Worm (Caenorhabditis elegans) whole organism, L2 larva: ENCODE measurements around the gene txdc-9.

Source experiments
- C34F6.9 ChIP-seq: fragments of 150-350 bp; optimal IDR thresholded peaks from 2 replicates; lab custom pipeline; 2014; ENCODE audit warnings: missing biosample characterization, missing genetic modification characterization
- F13H6.1 ChIP-seq: sonication (generic microtip); optimal IDR thresholded peaks from 2 replicates; lab custom pipeline; 2016; ENCODE audit warnings: missing genetic modification characterization, missing compliant biosample characterization
- R02D3.7 ChIP-seq: fragments of 150-350 bp; optimal IDR thresholded peaks from 2 replicates; lab custom pipeline; 2014; ENCODE audit warnings: missing biosample characterization, missing genetic modification characterization
- ZK546.5 ChIP-seq: sonication (generic microtip); optimal IDR thresholded peaks from 2 replicates; lab custom pipeline; 2017; ENCODE audit warnings: missing biosample characterization, missing genetic modification characterization
- alr-1 ChIP-seq: fragments of 150-350 bp; optimal IDR thresholded peaks from 2 replicates; lab custom pipeline; 2014; ENCODE audit warnings: missing biosample characterization, missing genetic modification characterization
- ama-1 ChIP-seq: fragments of 150-350 bp; optimal IDR thresholded peaks from 2 replicates; lab custom pipeline; 2018; ENCODE audit warnings: inconsistent platforms
- blmp-1 ChIP-seq: sonication (generic microtip); optimal IDR thresholded peaks from 2 replicates; lab custom pipeline; 2017; ENCODE audit warnings: missing genetic modification characterization, mild to moderate bottlenecking, missing compliant biosample characterization, antibody characterized with exemption, moderate library complexity; ENCODE audit not compliant: insufficient read depth
- ceh-16 ChIP-seq: fragments of 150-350 bp; optimal IDR thresholded peaks from 2 replicates; lab custom pipeline; 2014; ENCODE audit warnings: missing biosample characterization, missing genetic modification characterization
- ceh-82 ChIP-seq: fragments of 150-350 bp; optimal IDR thresholded peaks from 2 replicates; lab custom pipeline; 2014; ENCODE audit warnings: missing biosample characterization, missing genetic modification characterization
- crh-2 ChIP-seq: sonication (generic microtip); optimal IDR thresholded peaks from 2 replicates; lab custom pipeline; 2017; ENCODE audit warnings: missing biosample characterization, missing genetic modification characterization
- dmd-4 ChIP-seq: sonication (generic microtip); optimal IDR thresholded peaks from 2 replicates; lab custom pipeline; 2017; ENCODE audit warnings: missing biosample characterization, missing genetic modification characterization
- egl-27 ChIP-seq: sonication (generic microtip); optimal IDR thresholded peaks from 3 replicates; lab custom pipeline; 2017; ENCODE audit warnings: missing biosample characterization, missing genetic modification reagents, missing genetic modification characterization
- elt-3 ChIP-seq: sonication (generic microtip); optimal IDR thresholded peaks from 2 replicates; lab custom pipeline; 2017; ENCODE audit warnings: missing biosample characterization, missing genetic modification characterization
- fos-1 ChIP-seq: fragments of 150-350 bp; optimal IDR thresholded peaks from 2 replicates; lab custom pipeline; 2014; ENCODE audit warnings: missing biosample characterization, missing genetic modification characterization
- gmeb-1 ChIP-seq: fragments of 150-350 bp; optimal IDR thresholded peaks from 2 replicates; lab custom pipeline; 2014; ENCODE audit warnings: missing biosample characterization, missing genetic modification characterization
- lin-11 ChIP-seq: fragments of 150-350 bp; sonication (generic microtip); optimal IDR thresholded peaks from 2 replicates; lab custom pipeline; 2014; ENCODE audit warnings: missing biosample characterization, missing genetic modification characterization, inconsistent platforms, mixed read lengths
- lin-13 ChIP-seq: fragments of 150-350 bp; optimal IDR thresholded peaks from 2 replicates; lab custom pipeline; 2014; ENCODE audit warnings: missing biosample characterization, missing genetic modification reagents, missing genetic modification characterization
- lsy-2 ChIP-seq, 2 experiments: fragments of 150-350 bp in 1 of 2; sonication (generic microtip) in 1 of 2; optimal IDR thresholded peaks; 2 replicates each; lab custom pipeline; 2014 to 2017; ENCODE audit warnings: missing biosample characterization in 2 of 2, missing genetic modification characterization in 2 of 2
- mbf-1 ChIP-seq: sonication (generic microtip); optimal IDR thresholded peaks from 2 replicates; lab custom pipeline; 2017; ENCODE audit warnings: missing biosample characterization, missing genetic modification characterization
- mdl-1 ChIP-seq, 2 experiments: fragments of 150-350 bp in 1 of 2; sonication (generic microtip) in 1 of 2; optimal IDR thresholded peaks; 2 replicates each; lab custom pipeline; 2017; ENCODE audit warnings: missing biosample characterization in 2 of 2, missing genetic modification characterization in 2 of 2
- nhr-10 ChIP-seq: sonication (generic microtip); optimal IDR thresholded peaks from 2 replicates; lab custom pipeline; 2017; ENCODE audit warnings: missing biosample characterization, missing genetic modification characterization
- nhr-12 ChIP-seq: fragments of 150-350 bp; optimal IDR thresholded peaks from 2 replicates; lab custom pipeline; 2014; ENCODE audit warnings: missing biosample characterization, missing genetic modification characterization
- nhr-129 ChIP-seq: fragments of 150-350 bp; optimal IDR thresholded peaks from 2 replicates; lab custom pipeline; 2014; ENCODE audit warnings: missing biosample characterization, missing genetic modification characterization
- nhr-21 ChIP-seq: fragments of 150-350 bp; optimal IDR thresholded peaks from 2 replicates; lab custom pipeline; 2014; ENCODE audit warnings: missing biosample characterization, missing genetic modification characterization
- nhr-23 ChIP-seq: fragments of 150-350 bp; optimal IDR thresholded peaks from 2 replicates; lab custom pipeline; 2014; ENCODE audit warnings: missing biosample characterization, missing genetic modification reagents, missing genetic modification characterization
- nhr-6 ChIP-seq: fragments of 150-350 bp; optimal IDR thresholded peaks from 2 replicates; lab custom pipeline; 2014; ENCODE audit warnings: missing biosample characterization, missing genetic modification characterization
- nhr-77 ChIP-seq: fragments of 150-350 bp; optimal IDR thresholded peaks from 2 replicates; lab custom pipeline; 2014; ENCODE audit warnings: missing biosample characterization, missing genetic modification characterization
- sem-4 ChIP-seq: fragments of 150-350 bp; optimal IDR thresholded peaks from 2 replicates; lab custom pipeline; 2014; ENCODE audit warnings: missing biosample characterization, missing genetic modification reagents, missing genetic modification characterization
- skn-1 ChIP-seq: sonication (generic microtip); optimal IDR thresholded peaks from 2 replicates; lab custom pipeline; 2017; ENCODE audit warnings: missing biosample characterization, missing genetic modification characterization
- sma-3 ChIP-seq: sonication (generic microtip); optimal IDR thresholded peaks from 2 replicates; lab custom pipeline; 2016; ENCODE audit warnings: missing genetic modification reagents, missing genetic modification characterization, missing compliant biosample characterization
- sma-9 ChIP-seq, 2 experiments: fragments of 150-350 bp in 1 of 2; sonication (generic microtip) in 1 of 2; optimal IDR thresholded peaks; 2 replicates each; lab custom pipeline; 2014 to 2016; ENCODE audit warnings: missing genetic modification characterization in 2 of 2, mild to moderate bottlenecking in 1 of 2, missing biosample characterization in 1 of 2, missing compliant biosample characterization in 1 of 2, missing genetic modification reagents in 1 of 2, moderate library complexity in 1 of 2
- snpc-4 ChIP-seq: fragments of 150-350 bp; optimal IDR thresholded peaks from 2 replicates; lab custom pipeline; 2014; ENCODE audit warnings: missing biosample characterization, missing genetic modification characterization
- unc-55 ChIP-seq: fragments of 150-350 bp; sonication (generic microtip); optimal IDR thresholded peaks from 3 replicates; lab custom pipeline; 2014; ENCODE audit warnings: missing biosample characterization, missing genetic modification reagents, missing genetic modification characterization
- unc-62 ChIP-seq: fragments of 150-350 bp; optimal IDR thresholded peaks from 2 replicates; lab custom pipeline; 2014; ENCODE audit warnings: missing biosample characterization, missing genetic modification reagents, missing genetic modification characterization
- zag-1 ChIP-seq: fragments of 150-350 bp; optimal IDR thresholded peaks from 2 replicates; lab custom pipeline; 2014; ENCODE audit warnings: missing biosample characterization, missing genetic modification characterization
- ztf-11 ChIP-seq: sonication (generic microtip); optimal IDR thresholded peaks from 2 replicates; lab custom pipeline; 2017; ENCODE audit warnings: missing biosample characterization, missing genetic modification characterization
- ztf-4 ChIP-seq: fragments of 150-350 bp; optimal IDR thresholded peaks from 2 replicates; lab custom pipeline; 2014; ENCODE audit warnings: missing biosample characterization, missing genetic modification characterization

The txdc-9 gene

DNA sequence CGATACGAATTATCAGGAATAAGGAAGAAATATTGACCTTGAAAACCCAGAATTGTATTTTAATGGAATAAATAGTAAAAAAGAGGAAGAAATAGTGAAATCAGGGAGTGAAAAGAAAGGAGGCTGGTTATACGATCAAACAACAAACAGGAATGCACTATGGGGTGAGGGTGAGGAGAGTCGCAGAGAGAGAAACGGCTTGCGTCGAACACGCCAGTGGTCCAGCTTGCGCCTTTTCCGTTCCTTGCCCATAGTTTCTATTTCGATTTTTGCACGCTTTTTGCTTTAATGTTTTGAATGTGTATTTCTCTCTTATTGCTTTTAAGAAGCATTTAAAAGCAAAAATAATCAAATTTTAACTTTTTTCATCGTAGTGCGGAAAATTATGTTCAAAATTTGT lies 21.7 kb downstream of the txdc-9 start (continued):
- TF ChIP-seq nhr-10 (tag; lab: Kevin White, UChicago) (no peak), mbf-1 (tag; lab: Kevin White, UChicago) (no peak), C34F6.9 (peak; percentile 85), elt-3 (tag; lab: Kevin White, UChicago) (no peak), nhr-12 (no peak), sma-9 (GFP tag; optimal IDR thresholded peaks at IDR 0.05; lab: Kevin White, UChicago) (peak; percentile 83), sma-9 (tag; optimal IDR thresholded peaks at IDR 0.05; lab: Kevin White, UChicago) (no peak), nhr-129 (tag; lab: Kevin White, UChicago) (peak; percentile 94)
- TF ChIP-seq, all 48 proteins: peak for 27

DNA sequence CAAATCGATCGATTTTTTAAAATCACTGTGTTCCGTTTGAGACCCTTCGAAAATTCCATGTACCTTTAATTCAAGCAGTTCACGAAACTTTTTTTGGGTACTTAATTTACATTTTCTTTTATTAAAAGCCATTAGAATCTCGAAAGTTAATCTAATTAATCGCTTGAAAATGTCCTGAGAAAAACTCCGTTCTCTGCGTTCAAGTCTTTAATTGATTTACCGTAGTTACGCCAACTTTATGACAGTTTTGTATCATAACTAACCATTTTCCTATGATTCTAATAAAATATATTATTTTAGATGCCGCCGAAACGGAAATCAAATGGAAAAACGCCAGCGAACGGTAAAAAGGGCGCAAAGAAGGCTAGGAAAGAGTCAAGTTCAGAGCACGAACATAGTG lies 22.2 kb downstream of the txdc-9 start, which contains the start of gene jhdm-1:
TSS of gene jhdm-1 (plus strand) at position 301 of the 400 bp plus-strand sequence.
- TF ChIP-seq blmp-1 (tag; lab: Kevin White, UChicago), result no peak
- TF ChIP-seq egl-27 (tag; lab: Kevin White, UChicago), result no peak
- no peak for TF ChIP-seq nhr-23 (tag; lab: Kevin White, UChicago)
- TF ChIP-seq ztf-11, result no peak
- no peak for TF ChIP-seq nhr-21
- no peak for TF ChIP-seq sem-4 (tag; lab: Kevin White, UChicago)
- TF ChIP-seq nhr-129 (tag; lab: Kevin White, UChicago), result no peak
- no peak for TF ChIP-seq unc-55 (GFP tag; lab: Kevin White, UChicago)
- no peak for TF ChIP-seq lin-13 (GFP tag; lab: Kevin White, UChicago)
- TF ChIP-seq ztf-4, result no peak
- TF ChIP-seq dmd-4 (tag; lab: Kevin White, UChicago), result no peak
- no peak for TF ChIP-seq elt-3 (tag; lab: Kevin White, UChicago)
- no peak for TF ChIP-seq zag-1 (tag; lab: Kevin White, UChicago)
- TF ChIP-seq alr-1, result no peak
- TF ChIP-seq nhr-10 (tag; lab: Kevin White, UChicago), result no peak
- TF ChIP-seq mdl-1 (tag; optimal IDR thresholded peaks at IDR 0.05; lab: Kevin White, UChicago), result no peak

DNA sequence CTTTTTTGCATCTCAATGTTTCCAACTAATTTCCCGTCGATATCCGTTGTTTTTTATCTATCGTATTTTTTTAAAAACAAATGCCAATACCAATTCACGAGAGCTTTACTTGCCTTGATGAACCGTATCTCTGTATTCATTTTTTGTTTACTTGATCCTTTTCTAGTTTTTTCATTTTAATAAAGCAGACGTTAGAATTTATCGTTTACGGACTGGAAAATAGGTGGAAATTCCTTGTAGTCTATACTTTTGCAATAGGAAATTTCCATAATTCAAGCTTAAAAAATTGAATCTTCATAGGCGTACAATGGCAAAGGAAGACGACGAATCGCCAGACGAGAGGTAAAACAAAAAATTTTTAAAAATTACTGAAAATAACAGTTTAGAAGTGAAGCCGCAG lies 27.8 kb downstream of the txdc-9 start, which contains the start of gene algn-1:
TSS of gene algn-1 (plus strand) at position 301 of the 400 bp plus-strand sequence.
- TF ChIP-seq lin-11 (tag; lab: Kevin White, UChicago) (no peak), nhr-23 (tag; lab: Kevin White, UChicago) (no peak), C34F6.9 (no peak)

DNA sequence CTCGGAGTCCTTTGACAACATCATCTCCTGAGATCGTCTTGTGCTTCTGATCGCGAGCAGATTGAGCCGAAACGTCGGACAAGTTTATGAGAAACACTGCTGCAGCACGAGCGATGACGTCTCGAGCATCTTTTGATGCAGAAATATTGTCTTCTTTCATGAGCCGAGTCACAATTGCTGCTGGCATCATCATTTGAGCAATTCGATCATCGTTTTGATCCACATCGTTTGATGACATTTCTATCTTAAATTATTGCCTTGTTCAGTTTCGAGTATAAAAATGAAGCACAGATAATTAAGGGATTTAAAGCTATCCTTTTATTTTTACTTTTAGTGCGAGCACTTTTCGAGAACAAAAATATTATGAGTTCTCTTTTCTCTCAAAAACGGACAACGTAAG lies 30.6 kb downstream of the txdc-9 start, which contains the start of gene T26A5.8:
TSS of gene T26A5.8 (minus strand) at position 247 of the 400 bp plus-strand sequence.
- TF ChIP-seq nhr-12 (no peak), unc-62 (no peak), sem-4 (tag; lab: Kevin White, UChicago) (no peak), sma-3 (peak; percentile 45), lin-13 (GFP tag; lab: Kevin White, UChicago) (peak; percentile 15), unc-55 (GFP tag; lab: Kevin White, UChicago) (no peak), nhr-23 (tag; lab: Kevin White, UChicago) (no peak), ztf-4 (peak; percentile 29), lsy-2 (tag; optimal IDR thresholded peaks at IDR 0.05; lab: Kevin White, UChicago) (peak in 1 of 2 experiments; percentile 58), R02D3.7 (tag; lab: Kevin White, UChicago) (no peak), ama-1 (lab: Kevin White, UChicago) (peak; percentile 56), ceh-16 (tag; lab: Kevin White, UChicago) (no peak), nhr-6 (tag; lab: Kevin White, UChicago) (peak; percentile 19), F13H6.1 (tag; lab: Kevin White, UChicago) (no peak), skn-1 (no peak), ZK546.5 (no peak), nhr-129 (tag; lab: Kevin White, UChicago) (peak; percentile 25), gmeb-1 (tag; lab: Kevin White, UChicago) (no peak), ceh-82 (tag; lab: Kevin White, UChicago) (no peak), mdl-1 (tag; optimal IDR thresholded peaks at IDR 0.05; lab: Kevin White, UChicago) (no peak), crh-2 (peak; percentile 10)

DNA sequence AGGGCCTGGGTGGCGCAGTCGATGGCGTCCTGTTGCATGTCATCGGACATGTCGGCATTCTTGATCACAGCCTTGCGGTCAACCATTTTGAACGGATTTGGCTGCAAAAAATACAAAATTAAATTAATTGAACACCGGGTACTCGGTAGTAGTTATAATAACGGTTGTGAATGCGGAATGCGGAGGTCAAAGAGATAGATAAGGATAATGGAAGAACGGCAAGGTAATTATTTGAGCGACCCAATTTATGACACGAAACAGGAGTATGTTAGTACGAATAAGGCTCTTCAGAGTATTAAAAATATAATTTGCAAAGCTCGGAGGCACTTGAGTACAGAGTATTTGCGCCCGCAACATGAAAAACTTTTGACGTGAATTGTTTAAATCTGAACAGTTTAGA lies 31.7 kb downstream of the txdc-9 start, which contains the start of gene dlc-1:
TSS of gene dlc-1 (minus strand) at position 101 of the 400 bp plus-strand sequence.
- TF ChIP-seq ztf-4 (no peak), egl-27 (tag; lab: Kevin White, UChicago) (no peak), mbf-1 (tag; lab: Kevin White, UChicago) (no peak), fos-1 (tag; lab: Kevin White, UChicago) (no peak), snpc-4 (no peak), nhr-77 (tag; lab: Kevin White, UChicago) (no peak), nhr-12 (no peak)
